Worm (Caenorhabditis elegans) whole organism, L4/young adult: Measurements from ENCODE around the gene F18A1.7.

Experiments
- dao-5 ChIP-seq: sonication (generic microtip); optimal IDR thresholded peaks from 2 replicates; lab custom pipeline; 2016; ENCODE audit warnings: missing genotype, missing genetic modification characterization, moderate library complexity, missing compliant biosample characterization
- him-1 ChIP-seq: sonication (generic microtip); optimal IDR thresholded peaks from 2 replicates; lab custom pipeline; 2016; ENCODE audit warnings: missing genotype, missing genetic modification reagents, missing genetic modification characterization, missing compliant biosample characterization

DNA sequence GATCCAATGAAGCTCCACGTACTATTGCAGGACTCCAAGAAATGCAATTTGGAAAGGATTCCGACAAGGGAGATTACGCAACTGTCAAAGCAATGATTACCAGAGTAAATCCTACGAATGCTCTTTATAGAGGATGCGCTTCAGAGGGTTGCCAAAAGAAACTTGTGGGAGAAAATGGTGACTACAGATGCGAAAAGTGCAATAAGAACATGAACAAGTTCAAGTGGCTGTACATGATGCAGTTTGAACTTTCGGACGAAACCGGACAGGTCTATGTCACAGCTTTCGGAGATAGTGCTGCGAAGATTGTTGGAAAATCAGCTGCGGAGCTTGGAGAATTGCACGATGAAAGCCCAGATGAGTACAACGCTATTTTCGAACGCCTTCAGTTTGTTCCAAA lies 2.8 kb upstream of the F18A1.7 start:
- TF ChIP-seq dao-5 (tag; lab: Kevin White, UChicago) (no peak), him-1 (tag; lab: Kevin White, UChicago) (no peak)
